Fruit fly (Drosophila melanogaster) S2 (cell line): ENCODE measurements around the gene CG10026.

Experiments
- CG8478 ChIP-seq: fragments of >200 bp; optimal IDR thresholded peaks from 2 replicates; lab custom pipeline; 2018
- CTCF ChIP-seq, 2 experiments: fragments of >200 bp; optimal IDR thresholded peaks; 2 replicates each; lab custom pipeline; 2018

dm6 chr2L:19455209-19455608 lies 1.2 kb downstream of the CG10026 start:
- TF ChIP-seq CG8478 (lab: Kevin White, UChicago) (no peak), CTCF (optimal IDR thresholded peaks at IDR 0.05; lab: Kevin White, UChicago) (no peak)
